Worm (Caenorhabditis elegans) whole organism, young adult: ENCODE measurements around the gene F59A6.12.
A peak's percentile ranks its signal among the peaks of the same experiment; 100 is the strongest.

Experiments used
- B0336.3 ChIP-seq: fragments of 200-800 bp; sonication (Bioruptor generic); IDR thresholded peaks from 2 replicates; pipeline ENCODE4 v1.3.6; 2022; ENCODE audit warnings: missing genetic modification characterization, missing compliant biosample characterization
- D2030.7 ChIP-seq: fragments of 200-800 bp; sonication (Bioruptor generic); IDR thresholded peaks from 2 replicates; pipeline ENCODE4 v1.3.6; 2022; ENCODE audit warnings: missing genetic modification reagents, missing genetic modification characterization, missing compliant biosample characterization
- F23B12.7 ChIP-seq: sonication (generic microtip); optimal IDR thresholded peaks from 2 replicates; lab custom pipeline; 2017; ENCODE audit warnings: missing genetic modification characterization, mild to moderate bottlenecking, missing compliant biosample characterization, antibody characterized with exemption, moderate library complexity; ENCODE audit not compliant: insufficient read depth
- F33H1.4 ChIP-seq: fragments of 200-800 bp; sonication (Bioruptor generic); IDR thresholded peaks from 2 replicates; pipeline ENCODE4 v1.3.6; 2022; ENCODE audit warnings: missing genetic modification reagents, missing genetic modification characterization, missing compliant biosample characterization
- F57C9.4 ChIP-seq: sonication (generic microtip); optimal IDR thresholded peaks from 2 replicates; lab custom pipeline; 2017; ENCODE audit warnings: mild to moderate bottlenecking, missing genetic modification characterization, missing compliant biosample characterization
- K11D2.4 ChIP-seq: fragments of 200-800 bp; sonication (Bioruptor generic); IDR thresholded peaks from 2 replicates; pipeline ENCODE4 v1.3.6; 2022; ENCODE audit warnings: missing genetic modification reagents, missing genetic modification characterization, missing compliant biosample characterization
- T07F8.4 ChIP-seq: sonication (generic microtip); optimal IDR thresholded peaks from 2 replicates; lab custom pipeline; 2016; ENCODE audit warnings: mild to moderate bottlenecking, missing genetic modification characterization, moderate library complexity, missing compliant biosample characterization
- Y53F4B.3 ChIP-seq: fragments of 200-800 bp; sonication (Bioruptor generic); IDR thresholded peaks from 2 replicates; pipeline ENCODE4 v1.3.6; 2022; ENCODE audit warnings: missing genetic modification reagents, missing genetic modification characterization, missing compliant biosample characterization
- Y53G8AR.9 ChIP-seq: fragments of 200-800 bp; sonication (Bioruptor generic); conservative IDR thresholded peaks from 2 replicates; pipeline ENCODE4 v1.3.6; 2022; ENCODE audit warnings: missing genetic modification reagents, missing genetic modification characterization, missing compliant biosample characterization
- akir-1 ChIP-seq: fragments of 200-800 bp; sonication (Bioruptor generic); optimal IDR thresholded peaks from 2 replicates; lab custom pipeline; 2018; ENCODE audit warnings: mild to moderate bottlenecking, missing genetic modification characterization, moderate library complexity, missing compliant biosample characterization
- aptf-2 ChIP-seq: fragments of 200-800 bp; sonication (Bioruptor generic); conservative IDR thresholded peaks from 2 replicates; pipeline ENCODE4 v1.3.6; 2022; ENCODE audit warnings: missing genetic modification reagents, missing genetic modification characterization, missing compliant biosample characterization
- aptf-3 ChIP-seq: fragments of 200-800 bp; sonication (Bioruptor generic); IDR thresholded peaks from 2 replicates; pipeline ENCODE4 v1.3.6; 2022; ENCODE audit warnings: missing genetic modification characterization, missing compliant biosample characterization
- athp-1 ChIP-seq: sonication (generic microtip); optimal IDR thresholded peaks from 2 replicates; lab custom pipeline; 2017; ENCODE audit warnings: mild to moderate bottlenecking, missing genetic modification characterization, missing compliant biosample characterization
- attf-3 ChIP-seq: fragments of 200-800 bp; sonication (Bioruptor generic); conservative IDR thresholded peaks from 2 replicates; pipeline ENCODE4 v1.3.6; 2022; ENCODE audit warnings: missing genetic modification reagents, missing genetic modification characterization, missing compliant biosample characterization
- cebp-2 ChIP-seq: fragments of 200-800 bp; sonication (Bioruptor generic); IDR thresholded peaks from 2 replicates; pipeline ENCODE4 v1.3.6; 2022; ENCODE audit warnings: missing genetic modification characterization, missing compliant biosample characterization
- ceh-27 ChIP-seq: fragments of 200-800 bp; sonication (Bioruptor generic); optimal IDR thresholded peaks from 2 replicates; lab custom pipeline; 2018; ENCODE audit warnings: mild to moderate bottlenecking, missing genetic modification characterization, moderate library complexity, missing compliant biosample characterization
- ceh-40 ChIP-seq: fragments of 200-800 bp; sonication (Bioruptor generic); IDR thresholded peaks from 2 replicates; pipeline ENCODE4 v1.3.6; 2022; ENCODE audit warnings: missing genetic modification characterization, missing compliant biosample characterization
- ceh-58 ChIP-seq: fragments of 200-800 bp; sonication (Bioruptor generic); IDR thresholded peaks from 2 replicates; pipeline ENCODE4 v1.3.6; 2022; ENCODE audit warnings: missing genetic modification characterization, missing compliant biosample characterization
- ceh-79 ChIP-seq: sonication (generic microtip); optimal IDR thresholded peaks from 2 replicates; lab custom pipeline; 2017; ENCODE audit warnings: mild to moderate bottlenecking, missing genetic modification characterization, missing compliant biosample characterization
- ceh-91 ChIP-seq: fragments of 200-800 bp; sonication (Bioruptor generic); IDR thresholded peaks from 2 replicates; pipeline ENCODE4 v1.3.6; 2022; ENCODE audit warnings: missing genetic modification reagents, missing genetic modification characterization, missing compliant biosample characterization
- chd-7 ChIP-seq: sonication (generic microtip); optimal IDR thresholded peaks from 2 replicates; lab custom pipeline; 2016; ENCODE audit warnings: mild to moderate bottlenecking, missing genetic modification characterization, moderate library complexity, missing compliant biosample characterization
- die-1 ChIP-seq: sonication (generic microtip); optimal IDR thresholded peaks from 2 replicates; lab custom pipeline; 2016; ENCODE audit warnings: missing genotype, mild to moderate bottlenecking, missing genetic modification characterization, missing compliant biosample characterization
- dpff-1 ChIP-seq: sonication (generic microtip); optimal IDR thresholded peaks from 2 replicates; lab custom pipeline; 2017; ENCODE audit warnings: mild to moderate bottlenecking, missing genetic modification characterization, missing compliant biosample characterization
- efl-1 ChIP-seq: fragments of 150-350 bp; optimal IDR thresholded peaks from 2 replicates; lab custom pipeline; 2014; ENCODE audit warnings: missing biosample characterization, missing genetic modification reagents, missing genetic modification characterization
- fkh-3 ChIP-seq: sonication (generic microtip); optimal IDR thresholded peaks from 2 replicates; lab custom pipeline; 2016; ENCODE audit warnings: mild to moderate bottlenecking, missing genetic modification characterization, missing compliant biosample characterization
- gei-17 ChIP-seq: fragments of 200-800 bp; sonication (Bioruptor generic); optimal IDR thresholded peaks from 2 replicates; lab custom pipeline; 2018; ENCODE audit warnings: mild to moderate bottlenecking, missing genetic modification characterization, missing compliant biosample characterization
- him-1 ChIP-seq: sonication (generic microtip); optimal IDR thresholded peaks from 2 replicates; lab custom pipeline; 2016; ENCODE audit warnings: missing genotype, missing genetic modification reagents, missing genetic modification characterization, missing compliant biosample characterization
- hlh-12 ChIP-seq: sonication (generic microtip); optimal IDR thresholded peaks from 2 replicates; lab custom pipeline; 2016; ENCODE audit warnings: missing genetic modification characterization, missing compliant biosample characterization
- hmg-1.2 ChIP-seq: fragments of 200-800 bp; sonication (Bioruptor generic); IDR thresholded peaks from 2 replicates; pipeline ENCODE4 v1.3.6; 2022; ENCODE audit warnings: missing genetic modification reagents, missing genetic modification characterization, missing compliant biosample characterization
- hmg-20 ChIP-seq: fragments of 200-800 bp; sonication (Bioruptor generic); IDR thresholded peaks from 2 replicates; pipeline ENCODE4 v1.3.6; 2022; ENCODE audit warnings: missing genetic modification reagents, missing genetic modification characterization, missing compliant biosample characterization
- hrde-1 ChIP-seq: sonication (generic microtip); optimal IDR thresholded peaks from 2 replicates; lab custom pipeline; 2016; ENCODE audit warnings: missing genetic modification characterization, mild to moderate bottlenecking, missing compliant biosample characterization, moderate library complexity, missing genotype, missing genetic modification reagents, borderline replicate concordance
- lag-1 ChIP-seq: fragments of 200-800 bp; sonication (Bioruptor generic); IDR thresholded peaks from 2 replicates; pipeline ENCODE4 v1.3.6; 2022; ENCODE audit warnings: missing genetic modification reagents, missing genetic modification characterization, missing compliant biosample characterization
- lin-54 ChIP-seq: fragments of 200-800 bp; sonication (Bioruptor generic); optimal IDR thresholded peaks from 2 replicates; lab custom pipeline; 2018; ENCODE audit warnings: mild to moderate bottlenecking, missing genetic modification characterization, missing compliant biosample characterization
- madf-8 ChIP-seq: fragments of 200-800 bp; sonication (Bioruptor generic); conservative IDR thresholded peaks from 2 replicates; pipeline ENCODE4 v1.3.6; 2022; ENCODE audit warnings: missing genetic modification reagents, missing genetic modification characterization, missing compliant biosample characterization
- mcd-1 ChIP-seq: fragments of 200-800 bp; sonication (Bioruptor generic); IDR thresholded peaks from 2 replicates; pipeline ENCODE4 v1.3.6; 2022; ENCODE audit warnings: missing genetic modification reagents, missing genetic modification characterization, missing compliant biosample characterization
- mes-4 ChIP-seq: sonication (generic microtip); optimal IDR thresholded peaks from 2 replicates; lab custom pipeline; 2016; ENCODE audit warnings: missing genotype, missing genetic modification characterization, missing compliant biosample characterization
- nfya-2 ChIP-seq: fragments of 200-800 bp; sonication (Bioruptor generic); IDR thresholded peaks from 2 replicates; pipeline ENCODE4 v1.3.6; 2022; ENCODE audit warnings: missing genetic modification reagents, missing genetic modification characterization, missing compliant biosample characterization
- nhr-179 ChIP-seq: sonication (generic microtip); optimal IDR thresholded peaks from 2 replicates; lab custom pipeline; 2016; ENCODE audit warnings: mild to moderate bottlenecking, missing genetic modification characterization, missing compliant biosample characterization
- pha-4 ChIP-seq: fragments of 150-350 bp; sonication (generic microtip); optimal IDR thresholded peaks from 2 replicates; lab custom pipeline; 2014; ENCODE audit warnings: missing biosample characterization, missing genetic modification reagents, missing genetic modification characterization
- rcor-1 ChIP-seq: fragments of 200-800 bp; sonication (Bioruptor generic); IDR thresholded peaks from 2 replicates; pipeline ENCODE4 v1.3.6; 2022; ENCODE audit warnings: missing genetic modification reagents, missing genetic modification characterization, missing compliant biosample characterization
- repo-1 ChIP-seq: sonication (generic microtip); optimal IDR thresholded peaks from 2 replicates; lab custom pipeline; 2017; ENCODE audit warnings: mild to moderate bottlenecking, missing genetic modification characterization, missing compliant biosample characterization
- sdz-38 ChIP-seq: sonication (generic microtip); optimal IDR thresholded peaks from 2 replicates; lab custom pipeline; 2016; ENCODE audit warnings: missing genotype, missing genetic modification characterization, missing compliant biosample characterization
- sea-2 ChIP-seq: fragments of 200-800 bp; sonication (Bioruptor generic); IDR thresholded peaks from 2 replicates; pipeline ENCODE4 v1.3.6; 2022; ENCODE audit warnings: missing genetic modification characterization, missing compliant biosample characterization
- tlf-1 ChIP-seq: fragments of 200-800 bp; sonication (Bioruptor generic); optimal IDR thresholded peaks from 2 replicates; lab custom pipeline; 2018; ENCODE audit warnings: mild to moderate bottlenecking, missing genetic modification characterization, missing compliant biosample characterization
- xnd-1 ChIP-seq: sonication (generic microtip); optimal IDR thresholded peaks from 2 replicates; lab custom pipeline; 2016; ENCODE audit warnings: missing genotype, missing genetic modification reagents, missing genetic modification characterization, missing compliant biosample characterization
- ztf-26 ChIP-seq: sonication (generic microtip); optimal IDR thresholded peaks from 2 replicates; lab custom pipeline; 2017; ENCODE audit warnings: missing genetic modification characterization, missing compliant biosample characterization
- ztf-28 ChIP-seq: fragments of 200-800 bp; sonication (Bioruptor generic); IDR thresholded peaks from 2 replicates; pipeline ENCODE4 v1.3.6; 2022; ENCODE audit warnings: missing genetic modification reagents, missing genetic modification characterization, missing compliant biosample characterization
- ztf-3 ChIP-seq: fragments of 200-800 bp; sonication (Bioruptor generic); optimal IDR thresholded peaks from 2 replicates; lab custom pipeline; 2018; ENCODE audit warnings: mild to moderate bottlenecking, missing genetic modification characterization, missing compliant biosample characterization
- ztf-6 ChIP-seq: fragments of 200-800 bp; sonication (Bioruptor generic); IDR thresholded peaks from 2 replicates; pipeline ENCODE4 v1.3.6; 2022; ENCODE audit warnings: missing genetic modification reagents, missing genetic modification characterization, missing compliant biosample characterization

F59A6.12 gene

DNA sequence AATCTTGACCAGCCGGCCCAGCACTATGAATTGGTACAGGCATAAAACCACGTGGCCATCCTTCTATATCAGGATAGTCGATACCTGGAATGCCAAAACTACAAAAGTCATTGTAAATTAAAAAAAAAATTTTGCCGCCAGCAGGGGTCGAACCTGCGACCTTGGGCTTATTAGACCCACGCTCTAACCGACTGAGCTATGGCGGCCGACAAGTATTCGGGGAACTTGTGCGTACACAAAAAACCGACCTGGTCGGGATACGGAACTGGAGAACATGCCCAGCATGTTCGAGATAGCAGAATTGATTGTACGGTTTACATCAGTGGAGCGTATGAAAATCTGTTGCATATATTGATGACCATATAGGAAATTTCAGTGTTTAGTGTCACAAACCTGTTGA, 45.4 kb upstream of the F59A6.12 start (continued):
- peak; percentile 20 for TF ChIP-seq hrde-1 (tag; lab: Kevin White, UChicago)

DNA sequence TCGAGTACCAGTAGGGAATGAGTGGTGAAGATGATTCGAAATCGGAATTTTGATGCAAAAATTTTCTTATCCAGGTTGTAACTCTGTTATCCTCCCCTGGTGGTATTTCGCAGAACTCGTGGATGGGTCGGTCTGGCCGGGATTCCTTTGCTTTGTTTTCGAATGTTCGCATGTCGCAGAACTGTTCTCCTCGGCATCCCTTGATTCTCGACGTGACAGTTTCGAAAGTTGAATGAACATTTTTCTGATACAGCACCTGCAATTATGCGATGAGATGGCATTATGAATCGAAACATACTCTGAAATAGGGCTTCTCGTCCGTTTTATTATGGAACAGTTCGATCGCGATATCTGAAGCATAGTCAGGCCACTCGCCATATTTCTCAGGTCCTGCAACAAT, 44.4 kb upstream of the F59A6.12 start:
- TF ChIP-seq nhr-179 (tag; lab: Kevin White, UChicago) (no peak), lag-1 (no peak), fkh-3 (tag; lab: Kevin White, UChicago) (no peak), rcor-1 (peak; percentile 49; the same call in 1 of the 2 replicates), ceh-79 (tag; lab: Kevin White, UChicago) (no peak), aptf-2 (GFP tag; lab: Robert Waterston, UW) (no peak), B0336.3 (peak; percentile 89), hlh-12 (tag; lab: Kevin White, UChicago) (no peak), F33H1.4 (GFP tag; lab: Robert Waterston, UW) (peak; percentile 12; the same call in 1 of the 2 replicates), ztf-28 (no peak), him-1 (tag; lab: Kevin White, UChicago) (peak; percentile 26), hmg-1.2 (GFP tag; lab: Robert Waterston, UW) (no peak), Y53G8AR.9 (GFP tag; lab: Robert Waterston, UW) (no peak), ztf-3 (GFP tag; lab: Kevin White, UChicago) (no peak), xnd-1 (tag; lab: Kevin White, UChicago) (no peak), F57C9.4 (tag; lab: Kevin White, UChicago) (no peak), ceh-27 (no peak), ztf-26 (tag; lab: Kevin White, UChicago) (no peak), mes-4 (tag; lab: Kevin White, UChicago) (no peak), Y53F4B.3 (GFP tag; lab: Robert Waterston, UW) (no peak), sea-2 (no peak), ceh-91 (GFP tag; lab: Robert Waterston, UW) (no peak), nfya-2 (GFP tag; lab: Robert Waterston, UW) (no peak), hmg-20 (GFP tag; lab: Robert Waterston, UW) (no peak), lin-54 (GFP tag; lab: Kevin White, UChicago) (peak; percentile 35), chd-7 (tag; lab: Kevin White, UChicago) (no peak), cebp-2 (GFP tag; lab: Robert Waterston, UW) (no peak), aptf-3 (GFP tag; lab: Robert Waterston, UW) (no peak), hrde-1 (tag; lab: Kevin White, UChicago) (peak; percentile 33), pha-4 (tag; lab: Kevin White, UChicago) (no peak), ceh-58 (GFP tag; lab: Robert Waterston, UW) (no peak), mcd-1 (peak; percentile 57), ztf-6 (GFP tag; lab: Robert Waterston, UW) (no peak), T07F8.4 (tag; lab: Kevin White, UChicago) (no peak), madf-8 (no peak), gei-17 (no peak), athp-1 (tag; lab: Kevin White, UChicago) (no peak), die-1 (tag; lab: Kevin White, UChicago) (peak; percentile 26), D2030.7 (GFP tag; lab: Robert Waterston, UW) (peak; percentile 29; the same call in 1 of the 2 replicates), tlf-1 (GFP tag; lab: Kevin White, UChicago) (peak; percentile 10), ceh-40 (GFP tag; lab: Robert Waterston, UW) (no peak), F23B12.7 (tag; lab: Kevin White, UChicago) (no peak), akir-1 (no peak), attf-3 (GFP tag; lab: Robert Waterston, UW) (no peak), efl-1 (GFP tag; lab: Kevin White, UChicago) (peak; percentile 9), dpff-1 (tag; lab: Kevin White, UChicago) (no peak), K11D2.4 (GFP tag; lab: Robert Waterston, UW) (0 out of 2 replicates have a peak, but pooled peaks have one; percentile 40), repo-1 (tag; lab: Kevin White, UChicago) (no peak), sdz-38 (tag; lab: Kevin White, UChicago) (no peak)
